Fruit fly (Drosophila melanogaster) whole organism, wandering third instar larva: ENCODE data around the gene Wdr92.
"Not testable (repeated sequence)": the region's sequence is repeated elsewhere in the genome, so short reads cannot be mapped to it uniquely, and the experiment has no call there.

Experiments
- Myc ChIP-seq: fragments of >200 bp; optimal IDR thresholded peaks from 2 replicates; lab custom pipeline; 2017
- Rel ChIP-seq, 2 experiments: fragments of 200-800 bp; sonication (Bioruptor generic) in 1 of 2; optimal IDR thresholded peaks; 2 replicates in 1 of 2; 3 replicates in 1 of 2; lab custom pipeline; 2016 to 2019; ENCODE audit warnings: mild to moderate bottlenecking in 2 of 2, missing biosample characterization in 2 of 2, missing genetic modification characterization in 2 of 2, moderate library complexity in 1 of 2
- br ChIP-seq: fragments of 200-800 bp; sonication (Bioruptor generic); optimal IDR thresholded peaks from 2 replicates; lab custom pipeline; 2016; ENCODE audit warnings: missing biosample characterization, missing genetic modification characterization
- h ChIP-seq: fragments of 200-800 bp; sonication (Bioruptor generic); optimal IDR thresholded peaks from 3 replicates; lab custom pipeline; 2016; ENCODE audit warnings: missing biosample characterization, mild to moderate bottlenecking, missing genetic modification characterization
- pan ChIP-seq: fragments of >200 bp; optimal IDR thresholded peaks from 2 replicates; lab custom pipeline; 2017
- psq ChIP-seq: fragments of 200-800 bp; sonication (Bioruptor generic); optimal IDR thresholded peaks from 3 replicates; lab custom pipeline; 2017; ENCODE audit warnings: missing biosample characterization, mild to moderate bottlenecking, missing genetic modification characterization, moderate library complexity
- sv ChIP-seq: fragments of 200-800 bp; sonication (Bioruptor generic); optimal IDR thresholded peaks from 3 replicates; lab custom pipeline; 2016; ENCODE audit warnings: missing biosample characterization, missing genetic modification characterization
- tai ChIP-seq: sonication (Bioruptor generic); optimal IDR thresholded peaks from 2 replicates; lab custom pipeline; 2016; ENCODE audit warnings: missing biosample characterization, missing genetic modification characterization
- usp ChIP-seq: fragments of >200 bp; optimal IDR thresholded peaks from 2 replicates; lab custom pipeline; 2017; ENCODE audit warnings: missing biosample characterization, missing genetic modification characterization
- woc ChIP-seq: sonication (Bioruptor generic); optimal IDR thresholded peaks from 2 replicates; lab custom pipeline; 2016; ENCODE audit warnings: missing biosample characterization, mild to moderate bottlenecking, missing genetic modification characterization

dm6 chr3L:17858174-17858573, 49.8 kb upstream of the Wdr92 start, which contains the start of gene CG34002:
- TF ChIP-seq Myc (lab: Kevin White, UChicago); pan (lab: Kevin White, UChicago); psq (GFP tag; lab: Kevin White, UChicago); h (GFP tag; lab: Kevin White, UChicago); tai (GFP tag; lab: Kevin White, UChicago); Rel (GFP tag; optimal IDR thresholded peaks at IDR 0.05; lab: Kevin White, UChicago); Rel (tag; optimal IDR thresholded peaks at IDR 0.05; lab: Kevin White, UChicago); usp (GFP tag; lab: Kevin White, UChicago); sv (GFP tag; lab: Kevin White, UChicago); woc (GFP tag; lab: Kevin White, UChicago); br: not testable (repeated sequence)
